Worm (Caenorhabditis elegans) whole organism, L4/young adult: ENCODE results near the gene lgc-31.

Source experiments
- dao-5 ChIP-seq: sonication (generic microtip); optimal IDR thresholded peaks from 2 replicates; lab custom pipeline; 2016; ENCODE audit warnings: missing genotype, missing genetic modification characterization, moderate library complexity, missing compliant biosample characterization
- him-1 ChIP-seq: sonication (generic microtip); optimal IDR thresholded peaks from 2 replicates; lab custom pipeline; 2016; ENCODE audit warnings: missing genotype, missing genetic modification reagents, missing genetic modification characterization, missing compliant biosample characterization

ce11 chrV:15567344-15567804 lies 45.6 kb upstream of the lgc-31 start, which contains the start of gene acs-2:
- TF ChIP-seq him-1 (tag; lab: Kevin White, UChicago) (no peak), dao-5 (no peak)
